Worm (Caenorhabditis elegans) whole organism, L1 larva: ENCODE results near the gene coh-4.
A peak's percentile ranks its signal among the peaks of the same experiment; 100 is the strongest.

ENCODE experiments used
- C04F5.9 ChIP-seq: sonication (generic microtip); optimal IDR thresholded peaks from 2 replicates; lab custom pipeline; 2016; ENCODE audit warnings: missing genetic modification characterization, missing compliant biosample characterization
- C16A3.4 ChIP-seq: fragments of 150-350 bp; optimal IDR thresholded peaks from 2 replicates; lab custom pipeline; 2014; ENCODE audit warnings: missing biosample characterization, missing genetic modification characterization
- alr-1 ChIP-seq: fragments of 200-800 bp; sonication (Bioruptor generic); optimal IDR thresholded peaks from 2 replicates; lab custom pipeline; 2018; ENCODE audit warnings: borderline replicate concordance, mild to moderate bottlenecking, missing genetic modification characterization, missing compliant biosample characterization
- aly-2 ChIP-seq: fragments of 150-350 bp; optimal IDR thresholded peaks from 2 replicates; lab custom pipeline; 2014; ENCODE audit warnings: missing biosample characterization, missing genetic modification characterization
- ama-1 ChIP-seq: fragments of 150-350 bp; optimal IDR thresholded peaks from 2 replicates; lab custom pipeline; 2014
- blmp-1 ChIP-seq: fragments of 150-350 bp; optimal IDR thresholded peaks from 2 replicates; lab custom pipeline; 2014; ENCODE audit warnings: missing biosample characterization, missing genetic modification characterization
- ceh-82 ChIP-seq, 3 experiments: fragments of 150-350 bp in 1 of 3; sonication (generic microtip) in 2 of 3; optimal IDR thresholded peaks; 2 replicates each; lab custom pipeline; 2014 to 2017; ENCODE audit warnings: missing biosample characterization in 3 of 3, missing genetic modification characterization in 3 of 3
- ces-1 ChIP-seq: fragments of 150-350 bp; optimal IDR thresholded peaks from 2 replicates; lab custom pipeline; 2014; ENCODE audit warnings: missing biosample characterization, missing genetic modification reagents, missing genetic modification characterization
- dsc-1 ChIP-seq: sonication (generic microtip); optimal IDR thresholded peaks from 2 replicates; lab custom pipeline; 2016; ENCODE audit warnings: mild to moderate bottlenecking, missing genetic modification characterization, missing compliant biosample characterization
- efl-1 ChIP-seq, 4 experiments: fragments of 150-350 bp; optimal IDR thresholded peaks in 3 of 4; peaks in 1 of 4; 1 replicate in 1 of 4; 2 replicates in 3 of 4; lab custom pipeline; 2014; ENCODE audit warnings: missing biosample characterization in 2 of 4, missing genetic modification characterization in 2 of 4, missing genetic modification reagents in 2 of 4
- efl-3 ChIP-seq: fragments of 200-800 bp; sonication (Bioruptor generic); optimal IDR thresholded peaks from 2 replicates; lab custom pipeline; 2018; ENCODE audit warnings: mild to moderate bottlenecking, missing genetic modification characterization, missing compliant biosample characterization
- egl-13 ChIP-seq: sonication (generic microtip); optimal IDR thresholded peaks from 2 replicates; lab custom pipeline; 2016; ENCODE audit warnings: missing genotype, missing genetic modification reagents, missing genetic modification characterization, missing compliant biosample characterization
- elt-2 ChIP-seq: sonication (generic microtip); optimal IDR thresholded peaks from 2 replicates; lab custom pipeline; 2016; ENCODE audit warnings: missing genetic modification characterization, mild to moderate bottlenecking, inconsistent platforms, missing compliant biosample characterization, missing genetic modification reagents
- fkh-10 ChIP-seq: sonication (generic microtip); optimal IDR thresholded peaks from 2 replicates; lab custom pipeline; 2017; ENCODE audit warnings: missing biosample characterization, missing genetic modification reagents, missing genetic modification characterization
- fkh-4 ChIP-seq: sonication (generic microtip); optimal IDR thresholded peaks from 2 replicates; lab custom pipeline; 2016; ENCODE audit warnings: missing compliant biosample characterization, missing genetic modification characterization, borderline replicate concordance
- grh-1 ChIP-seq: fragments of 200-800 bp; sonication (Bioruptor generic); IDR thresholded peaks from 2 replicates; pipeline ENCODE4 v1.3.6; 2022; ENCODE audit warnings: missing genetic modification reagents, missing genetic modification characterization, missing compliant biosample characterization
- lin-13 ChIP-seq: fragments of 150-350 bp; optimal IDR thresholded peaks from 2 replicates; lab custom pipeline; 2014; ENCODE audit warnings: missing biosample characterization, missing genetic modification reagents, missing genetic modification characterization
- lin-15B ChIP-seq: fragments of 150-350 bp; sonication (generic microtip); optimal IDR thresholded peaks from 3 replicates; lab custom pipeline; 2014; ENCODE audit warnings: missing biosample characterization, missing genetic modification characterization
- lin-39 ChIP-seq: fragments of 150-350 bp; optimal IDR thresholded peaks from 2 replicates; lab custom pipeline; 2014; ENCODE audit warnings: missing biosample characterization, missing genetic modification reagents, missing genetic modification characterization
- mab-9 ChIP-seq: fragments of 200-800 bp; sonication (Bioruptor generic); IDR thresholded peaks from 2 replicates; pipeline ENCODE4 v1.3.6; 2022; ENCODE audit warnings: missing genetic modification reagents, missing genetic modification characterization, missing compliant biosample characterization
- mdl-1 ChIP-seq, 2 experiments: fragments of 150-350 bp; optimal IDR thresholded peaks; 2 replicates each; lab custom pipeline; 2014 to 2017; ENCODE audit warnings: missing biosample characterization in 2 of 2, missing genetic modification characterization in 2 of 2, inconsistent platforms in 1 of 2
- mef-2 ChIP-seq: fragments of 150-350 bp; optimal IDR thresholded peaks from 2 replicates; lab custom pipeline; 2014; ENCODE audit warnings: missing biosample characterization, missing genetic modification characterization
- mep-1 ChIP-seq: fragments of 150-350 bp; optimal IDR thresholded peaks from 2 replicates; lab custom pipeline; 2014; ENCODE audit warnings: missing biosample characterization, missing genetic modification characterization
- nhr-11 ChIP-seq: fragments of 150-350 bp; optimal IDR thresholded peaks from 2 replicates; lab custom pipeline; 2014; ENCODE audit warnings: missing biosample characterization, missing genetic modification characterization
- nhr-19 ChIP-seq: fragments of 200-800 bp; sonication (Bioruptor generic); conservative IDR thresholded peaks from 2 replicates; pipeline ENCODE4 v1.3.6; 2022; ENCODE audit warnings: missing genetic modification characterization, missing compliant biosample characterization
- nhr-20 ChIP-seq: sonication (generic microtip); optimal IDR thresholded peaks from 2 replicates; lab custom pipeline; 2016; ENCODE audit warnings: mild to moderate bottlenecking, missing genetic modification characterization, missing compliant biosample characterization
- nhr-237 ChIP-seq: fragments of 150-350 bp; optimal IDR thresholded peaks from 2 replicates; lab custom pipeline; 2014; ENCODE audit warnings: missing biosample characterization, missing genetic modification characterization
- nhr-71 ChIP-seq: sonication (generic microtip); optimal IDR thresholded peaks from 2 replicates; lab custom pipeline; 2016; ENCODE audit warnings: mild to moderate bottlenecking, missing genetic modification characterization, moderate library complexity, missing compliant biosample characterization
- nhr-77 ChIP-seq: fragments of 150-350 bp; optimal IDR thresholded peaks from 2 replicates; lab custom pipeline; 2014; ENCODE audit warnings: missing biosample characterization, missing genetic modification characterization
- nhr-85 ChIP-seq: sonication (generic microtip); peaks from one replicate; lab custom pipeline; 2016; ENCODE audit warnings: missing genetic modification characterization, inconsistent platforms, missing compliant biosample characterization
- nhr-90 ChIP-seq: sonication (generic microtip); optimal IDR thresholded peaks from 2 replicates; lab custom pipeline; 2016; ENCODE audit warnings: mild to moderate bottlenecking, missing genetic modification characterization, missing compliant biosample characterization; ENCODE audit not compliant: poor library complexity
- pag-3 ChIP-seq: sonication (generic microtip); optimal IDR thresholded peaks from 2 replicates; lab custom pipeline; 2017; ENCODE audit warnings: missing genetic modification characterization, mild to moderate bottlenecking, missing compliant biosample characterization, antibody characterized with exemption, borderline replicate concordance; ENCODE audit not compliant: insufficient read depth
- snpc-4 ChIP-seq: fragments of 150-350 bp; optimal IDR thresholded peaks from 2 replicates; lab custom pipeline; 2014; ENCODE audit warnings: missing biosample characterization, missing genetic modification characterization
- snu-23 ChIP-seq: sonication (generic microtip); optimal IDR thresholded peaks from 2 replicates; lab custom pipeline; 2016; ENCODE audit warnings: missing genetic modification characterization, missing compliant biosample characterization
- sptf-1 ChIP-seq: fragments of 150-350 bp; optimal IDR thresholded peaks from 2 replicates; lab custom pipeline; 2014; ENCODE audit warnings: missing biosample characterization, missing genetic modification characterization
- sup-37 ChIP-seq: fragments of 200-800 bp; sonication (Bioruptor generic); optimal IDR thresholded peaks from 2 replicates; lab custom pipeline; 2018; ENCODE audit warnings: mild to moderate bottlenecking, missing genetic modification characterization, missing compliant biosample characterization
- tbx-2 ChIP-seq: sonication (generic microtip); optimal IDR thresholded peaks from 2 replicates; lab custom pipeline; 2016; ENCODE audit warnings: missing genetic modification characterization, missing compliant biosample characterization
- tlp-1 ChIP-seq: fragments of 150-350 bp; optimal IDR thresholded peaks from 2 replicates; lab custom pipeline; 2014; ENCODE audit warnings: missing biosample characterization, missing genetic modification characterization
- unc-130 ChIP-seq: fragments of 150-350 bp; optimal IDR thresholded peaks from 2 replicates; lab custom pipeline; 2017; ENCODE audit warnings: missing biosample characterization, missing genetic modification characterization, inconsistent platforms
- unc-30 ChIP-seq: sonication (generic microtip); optimal IDR thresholded peaks from 2 replicates; lab custom pipeline; 2017; ENCODE audit warnings: missing biosample characterization, missing genetic modification characterization
- unc-98 ChIP-seq: fragments of 200-800 bp; sonication (Bioruptor generic); IDR thresholded peaks from 2 replicates; pipeline ENCODE4 v1.3.6; 2022; ENCODE audit warnings: missing genetic modification characterization, missing compliant biosample characterization
- xbp-1 ChIP-seq: sonication (generic microtip); optimal IDR thresholded peaks from 2 replicates; lab custom pipeline; 2016; ENCODE audit warnings: missing genetic modification characterization, missing compliant biosample characterization

The coh-4 gene

ce11 chrV:4192688-4193471 lies 17.4 kb upstream of the coh-4 start (continued):
- TF ChIP-seq fkh-4 (tag; lab: Kevin White, UChicago) (no peak), nhr-19 (GFP tag; lab: Robert Waterston, UW) (no peak), nhr-85 (tag; lab: Kevin White, UChicago) (peak; percentile 92), nhr-11 (tag; lab: Kevin White, UChicago) (no peak), dsc-1 (tag; lab: Kevin White, UChicago) (peak; percentile 47), lin-15B (tag; lab: Kevin White, UChicago) (no peak), C16A3.4 (tag; lab: Kevin White, UChicago) (no peak), aly-2 (tag; lab: Kevin White, UChicago) (no peak)

ce11 chrV:4190232-4190631 lies 14.8 kb upstream of the coh-4 start:
- TF ChIP-seq ama-1 (lab: Kevin White, UChicago) (peak; percentile 7), snpc-4 (no peak), efl-1 (optimal IDR thresholded peaks at IDR 0.05; lab: Kevin White, UChicago) (no peak), efl-1 (GFP tag; optimal IDR thresholded peaks at IDR 0.05 in 1 of 2; lab: Kevin White, UChicago) (peak in 1 of 2 experiments; percentile 2), ces-1 (no peak), pag-3 (tag; lab: Kevin White, UChicago) (no peak)

- TF ChIP-seq nhr-20 (tag; lab: Kevin White, UChicago) (no peak), nhr-77 (tag; lab: Kevin White, UChicago) (no peak), efl-3 (GFP tag; lab: Kevin White, UChicago) (no peak), alr-1 (tag; lab: Kevin White, UChicago) (no peak)
Measured at ce11 chrV:4189618-4190017, 14.2 kb upstream of the coh-4 start.

ce11 chrV:4187144-4187485 lies 11.7 kb upstream of the coh-4 start, which contains the start of gene nhr-114:
Gene nhr-114 (plus strand): TSS chrV:4187202.
- TF ChIP-seq nhr-85 (tag; lab: Kevin White, UChicago) (peak; percentile 19), snpc-4 (peak; percentile 77), mep-1 (tag; lab: Kevin White, UChicago) (peak; percentile 27), mef-2 (tag; lab: Kevin White, UChicago) (no peak)

- peak; percentile 70 for TF ChIP-seq elt-2 (tag; lab: Kevin White, UChicago)
- no peak for TF ChIP-seq lin-15B (tag; lab: Kevin White, UChicago)
- TF ChIP-seq egl-13 = no peak
- TF ChIP-seq nhr-237 = no peak
- peak; percentile 12 for TF ChIP-seq xbp-1
- TF ChIP-seq fkh-10 (GFP tag; lab: Kevin White, UChicago) = no peak
- no peak for TF ChIP-seq unc-30 (tag; lab: Kevin White, UChicago)
- peak; percentile 16 for TF ChIP-seq blmp-1 (tag; lab: Kevin White, UChicago)
- no peak for TF ChIP-seq lin-13 (GFP tag; lab: Kevin White, UChicago)
- no peak for TF ChIP-seq tbx-2 (tag; lab: Kevin White, UChicago)
- no peak for TF ChIP-seq lin-39 (tag; lab: Kevin White, UChicago)
- no peak for TF ChIP-seq fkh-4 (tag; lab: Kevin White, UChicago)
- no peak for TF ChIP-seq nhr-11 (tag; lab: Kevin White, UChicago)
- TF ChIP-seq unc-98 (GFP tag; lab: Robert Waterston, UW) = no peak
- peak; percentile 36 for TF ChIP-seq snu-23 (GFP tag; lab: Kevin White, UChicago)
- TF ChIP-seq mab-9 (GFP tag; lab: Robert Waterston, UW) = no peak
- TF ChIP-seq nhr-19 (GFP tag; lab: Robert Waterston, UW) = peak; percentile 68
- no peak for TF ChIP-seq unc-130 (tag; lab: Kevin White, UChicago)
- peak; percentile 57 for TF ChIP-seq nhr-90 (tag; lab: Kevin White, UChicago)
- TF ChIP-seq grh-1 (GFP tag; lab: Robert Waterston, UW) = peak; percentile 27; the same call in 1 of the 2 replicates
- no peak for TF ChIP-seq C04F5.9 (tag; lab: Kevin White, UChicago)
- TF ChIP-seq sptf-1 (tag; lab: Kevin White, UChicago) = no peak
- TF ChIP-seq nhr-71 (tag; lab: Kevin White, UChicago) = peak; percentile 78
- TF ChIP-seq mdl-1 (tag; optimal IDR thresholded peaks at IDR 0.05; lab: Kevin White, UChicago) = peak in 1 of 2 experiments; percentile 20
- TF ChIP-seq sup-37 (GFP tag; lab: Kevin White, UChicago) = no peak
- TF ChIP-seq ceh-82 (tag; optimal IDR thresholded peaks at IDR 0.05; lab: Kevin White, UChicago) = no peak
- TF ChIP-seq tlp-1 (tag; lab: Kevin White, UChicago) = no peak
- TF ChIP-seq efl-1 (optimal IDR thresholded peaks at IDR 0.05; lab: Kevin White, UChicago) = no peak
- no peak for TF ChIP-seq efl-1 (GFP tag; optimal IDR thresholded peaks at IDR 0.05 in 1 of 2; lab: Kevin White, UChicago)
Measured at ce11 chrV:4186453-4187143, 11.2 kb upstream of the coh-4 start.
